Worm (Caenorhabditis elegans) whole organism, L4 larva: ENCODE measurements around the gene F02D10.6.

ENCODE experiments used
- egl-27 ChIP-seq: sonication (generic microtip); optimal IDR thresholded peaks from 3 replicates; lab custom pipeline; 2017; ENCODE audit warnings: missing biosample characterization, missing genetic modification reagents, missing genetic modification characterization
- lsy-2 ChIP-seq, 2 experiments: fragments of 150-350 bp in 1 of 2; sonication (generic microtip) in 1 of 2; optimal IDR thresholded peaks; 2 replicates each; lab custom pipeline; 2014 to 2017; ENCODE audit warnings: missing biosample characterization in 2 of 2, missing genetic modification characterization in 2 of 2
- nhr-10 ChIP-seq: fragments of 150-350 bp; optimal IDR thresholded peaks from 2 replicates; lab custom pipeline; 2014; ENCODE audit warnings: missing biosample characterization, missing genetic modification characterization
- unc-62 ChIP-seq, 3 experiments: fragments of 150-350 bp in 1 of 3; sonication (generic microtip); optimal IDR thresholded peaks in 2 of 3; peaks in 1 of 3; 1 replicate in 1 of 3; 2 replicates in 2 of 3; lab custom pipeline; 2014 to 2017; ENCODE audit warnings: missing biosample characterization in 3 of 3, missing genetic modification characterization in 3 of 3, missing genetic modification reagents in 3 of 3, missing genotype in 1 of 3

DNA sequence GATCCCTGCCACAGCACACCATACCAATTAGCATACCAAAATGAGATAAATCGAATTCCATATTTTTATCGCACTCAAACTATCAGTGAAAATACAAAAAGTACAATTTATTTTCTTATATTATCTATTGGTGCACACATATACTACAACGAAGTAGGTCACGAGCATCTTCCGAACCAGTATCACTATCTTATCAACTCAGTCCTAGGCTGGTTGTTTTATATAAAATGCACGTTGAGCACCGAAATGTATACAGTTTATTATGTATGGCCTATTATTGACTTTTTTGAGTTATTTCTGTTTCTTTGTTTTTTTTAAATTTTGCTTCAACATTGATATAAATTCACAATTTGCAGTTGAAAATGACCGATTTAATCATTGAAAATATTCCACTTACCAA, 35.8 kb downstream of the F02D10.6 start, which contains the start of gene C29F7.2:
- TF ChIP-seq egl-27 (tag; lab: Kevin White, UChicago), result no peak
- no peak for TF ChIP-seq lsy-2 (tag; optimal IDR thresholded peaks at IDR 0.05; lab: Kevin White, UChicago)
- peak in 1 of 2 experiments; percentile 61 for TF ChIP-seq unc-62 (GFP tag; optimal IDR thresholded peaks at IDR 0.05 in 1 of 2; lab: Kevin White, UChicago)
- no peak for TF ChIP-seq unc-62 (tag; optimal IDR thresholded peaks at IDR 0.05; lab: Kevin White, UChicago)
- TF ChIP-seq nhr-10, result no peak
